Worm (Caenorhabditis elegans): ENCODE results near the gene ZC317.7.

Gene ZC317.7

ce11 chrV:5433020-5433419 is 37.8 kb downstream of the ZC317.7 start, which contains the start of gene acl-6:
Gene acl-6, plus strand, starts transcription at chrV:5433386.
- TF ChIP-seq dao-5 (tag; optimal IDR thresholded peaks at IDR 0.05): no peak
- peak; percentile 58 for TF ChIP-seq W03F9.2 (tag; optimal IDR thresholded peaks at IDR 0.05)

ce11 chrV:5432499-5432898 is 38.3 kb downstream of the ZC317.7 start, which contains the start of gene F08F3.8:
Gene F08F3.8, minus strand, starts transcription at chrV:5432599.
- TF ChIP-seq dao-5 (tag; optimal IDR thresholded peaks at IDR 0.05) (no peak), him-1 (tag; optimal IDR thresholded peaks at IDR 0.05) (no peak), W03F9.2 (tag; optimal IDR thresholded peaks at IDR 0.05) (no peak)

ce11 chrV:5427860-5428259 is 43.0 kb downstream of the ZC317.7 start, which contains the start of gene rhr-1:
Gene rhr-1, plus strand, starts transcription at chrV:5428160.
- TF ChIP-seq dao-5 (tag; optimal IDR thresholded peaks at IDR 0.05): no peak

- TF ChIP-seq him-1 (tag; optimal IDR thresholded peaks at IDR 0.05) (no peak), dao-5 (tag; optimal IDR thresholded peaks at IDR 0.05) (no peak), W03F9.2 (tag; optimal IDR thresholded peaks at IDR 0.05) (no peak)
Observed at ce11 chrV:5426337-5426736, 44.5 kb downstream of the ZC317.7 start.

ce11 chrV:5425008-5425407 is 45.8 kb downstream of the ZC317.7 start:
- TF ChIP-seq him-1 (tag; optimal IDR thresholded peaks at IDR 0.05) (no peak), dao-5 (tag; optimal IDR thresholded peaks at IDR 0.05) (no peak), W03F9.2 (tag; optimal IDR thresholded peaks at IDR 0.05) (no peak)

- TF ChIP-seq W03F9.2 (tag; optimal IDR thresholded peaks at IDR 0.05) (no peak), dao-5 (tag; optimal IDR thresholded peaks at IDR 0.05) (no peak), him-1 (tag; optimal IDR thresholded peaks at IDR 0.05) (no peak)
Observed at ce11 chrV:5423120-5423519, 47.7 kb downstream of the ZC317.7 start, which contains the start of gene cyp-14A5. Gene cyp-14A5, minus strand, starts transcription at chrV:5423282.

- TF ChIP-seq him-1 (tag; optimal IDR thresholded peaks at IDR 0.05): no peak
Observed at ce11 chrV:5419915-5420314, 50.9 kb downstream of the ZC317.7 start, which contains the start of gene F08F3.6. Gene F08F3.6, minus strand, starts transcription at chrV:5420067.
